Fruit fly (Drosophila melanogaster) whole organism, embryonic: ENCODE measurements around the gene armi.

Source experiments
- Ada2b ChIP-seq: fragments of 200-800 bp; sonication (Bioruptor generic); IDR thresholded peaks from 2 replicates; pipeline ENCODE4 v1.3.6; 2022; ENCODE audit warnings: missing biosample characterization, missing genetic modification characterization
- CG1024 ChIP-seq: fragments of 200-800 bp; sonication (Bioruptor generic); IDR thresholded peaks from 2 replicates; pipeline ENCODE4 v1.3.6; 2022; ENCODE audit warnings: missing biosample characterization, missing genetic modification characterization
- CG11456 ChIP-seq: fragments of 200-800 bp; sonication (Bioruptor generic); IDR thresholded peaks from 3 replicates; pipeline ENCODE4 v1.3.6; 2022; ENCODE audit warnings: missing biosample characterization, missing genetic modification characterization
- CG15011 ChIP-seq: fragments of 200-800 bp; sonication (Bioruptor generic); optimal IDR thresholded peaks from 3 replicates; lab custom pipeline; 2018; ENCODE audit warnings: missing biosample characterization, mild to moderate bottlenecking, missing genetic modification characterization
- CG2889 ChIP-seq: fragments of 200-800 bp; sonication (Bioruptor generic); IDR thresholded peaks from 3 replicates; pipeline ENCODE4 v1.3.6; 2022; ENCODE audit warnings: missing biosample characterization, missing genetic modification characterization
- CG32767 ChIP-seq: fragments of 200-800 bp; sonication (Bioruptor generic); IDR thresholded peaks from 2 replicates; pipeline ENCODE4 v1.3.6; 2022; ENCODE audit warnings: missing biosample characterization, missing genetic modification characterization
- CG43689 ChIP-seq: fragments of 200-800 bp; sonication (Bioruptor generic); IDR thresholded peaks from 2 replicates; pipeline ENCODE4 v1.3.6; 2022; ENCODE audit warnings: missing biosample characterization, missing genetic modification characterization
- CG5953 ChIP-seq: fragments of 200-800 bp; sonication (Bioruptor generic); IDR thresholded peaks from 2 replicates; pipeline ENCODE4 v1.3.6; 2022; ENCODE audit warnings: missing biosample characterization, missing genetic modification characterization
- CG6689 ChIP-seq: fragments of 200-800 bp; sonication (Bioruptor generic); IDR thresholded peaks from 2 replicates; pipeline ENCODE4 v1.3.6; 2022; ENCODE audit warnings: missing biosample characterization, missing genetic modification characterization
- CG7745 ChIP-seq: fragments of 200-800 bp; sonication (Bioruptor generic); optimal IDR thresholded peaks from 2 replicates; lab custom pipeline; 2018; ENCODE audit warnings: missing biosample characterization, mild to moderate bottlenecking, missing genetic modification characterization, moderate library complexity
- CG7963 ChIP-seq: fragments of 200-800 bp; sonication (Bioruptor generic); IDR thresholded peaks from 3 replicates; pipeline ENCODE4 v1.3.6; 2022; ENCODE audit warnings: missing biosample characterization, missing genetic modification characterization; ENCODE audit not compliant: partially characterized antibody
- CG7987 ChIP-seq: fragments of 200-800 bp; sonication (Bioruptor generic); optimal IDR thresholded peaks from 2 replicates; lab custom pipeline; 2018; ENCODE audit warnings: missing biosample characterization, mild to moderate bottlenecking, missing genetic modification characterization, moderate library complexity
- CG8290 ChIP-seq, 3 experiments: fragments of 200-800 bp; sonication (Bioruptor generic); optimal IDR thresholded peaks; 2 replicates each; lab custom pipeline; 2016 to 2019; ENCODE audit warnings: missing biosample characterization in 3 of 3, missing genetic modification characterization in 3 of 3, mild to moderate bottlenecking in 2 of 3, moderate library complexity in 1 of 3
- CG9797 ChIP-seq: fragments of 200-800 bp; sonication (Bioruptor generic); optimal IDR thresholded peaks from 3 replicates; lab custom pipeline; 2018; ENCODE audit warnings: missing biosample characterization, mild to moderate bottlenecking, missing genetic modification characterization
- CG9932 ChIP-seq: fragments of 200-800 bp; sonication (Bioruptor generic); IDR thresholded peaks from 2 replicates; pipeline ENCODE4 v1.3.6; 2022; ENCODE audit warnings: missing biosample characterization, missing genetic modification characterization
- CkIIα-i1 ChIP-seq: fragments of 200-800 bp; sonication (Bioruptor generic); IDR thresholded peaks from 2 replicates; pipeline ENCODE4 v1.3.6; 2022; ENCODE audit warnings: missing biosample characterization, missing genetic modification characterization
- Dbx ChIP-seq: fragments of 200-800 bp; sonication (Bioruptor generic); IDR thresholded peaks from 3 replicates; pipeline ENCODE4 v1.3.6; 2022; ENCODE audit warnings: missing biosample characterization, missing genetic modification characterization
- HmgZ ChIP-seq: fragments of 200-800 bp; sonication (Bioruptor generic); optimal IDR thresholded peaks from 2 replicates; lab custom pipeline; 2018; ENCODE audit warnings: missing biosample characterization, mild to moderate bottlenecking, missing genetic modification characterization
- Hr3 ChIP-seq: fragments of 200-800 bp; sonication (Bioruptor generic); optimal IDR thresholded peaks from 3 replicates; lab custom pipeline; 2016; ENCODE audit warnings: missing biosample characterization, missing genetic modification characterization
- Lpt ChIP-seq: fragments of >200 bp; optimal IDR thresholded peaks from 2 replicates; lab custom pipeline; 2018; ENCODE audit warnings: missing biosample characterization, missing genetic modification characterization
- Myb ChIP-seq: fragments of 200-800 bp; sonication (Bioruptor generic); optimal IDR thresholded peaks from 2 replicates; lab custom pipeline; 2016; ENCODE audit warnings: missing biosample characterization, missing genetic modification characterization
- Oaz ChIP-seq: fragments of 200-800 bp; sonication (Bioruptor generic); IDR thresholded peaks from 2 replicates; pipeline ENCODE4 v1.3.6; 2022; ENCODE audit warnings: missing biosample characterization, missing genetic modification characterization
- Poxn ChIP-seq: fragments of 200-800 bp; sonication (Bioruptor generic); IDR thresholded peaks from 2 replicates; pipeline ENCODE4 v1.3.6; 2022; ENCODE audit warnings: missing biosample characterization, missing genetic modification characterization
- Ptx1 ChIP-seq: fragments of 200-800 bp; sonication (Bioruptor generic); IDR thresholded peaks from 2 replicates; pipeline ENCODE4 v1.3.6; 2022; ENCODE audit warnings: missing biosample characterization, missing genetic modification characterization
- Rx ChIP-seq: fragments of 200-800 bp; sonication (Bioruptor generic); IDR thresholded peaks from 2 replicates; pipeline ENCODE4 v1.3.6; 2022; ENCODE audit warnings: missing biosample characterization, missing genetic modification characterization
- Scr ChIP-seq: fragments of 200-800 bp; sonication (Bioruptor generic); IDR thresholded peaks from 2 replicates; pipeline ENCODE4 v1.3.6; 2022; ENCODE audit warnings: missing biosample characterization, missing genetic modification characterization; ENCODE audit not compliant: partially characterized antibody
- Spps ChIP-seq: fragments of 200-800 bp; sonication (Bioruptor generic); optimal IDR thresholded peaks from 2 replicates; lab custom pipeline; 2018; ENCODE audit warnings: missing biosample characterization, mild to moderate bottlenecking, missing genetic modification characterization
- abd-A ChIP-seq: fragments of 200-800 bp; sonication (Bioruptor generic); optimal IDR thresholded peaks from 3 replicates; lab custom pipeline; 2019; ENCODE audit warnings: missing biosample characterization, mild to moderate bottlenecking, missing genetic modification characterization, moderate library complexity
- aop ChIP-seq: fragments of 200-800 bp; sonication (Bioruptor generic); IDR thresholded peaks from 2 replicates; pipeline ENCODE4 v1.3.6; 2022; ENCODE audit warnings: missing biosample characterization, missing genetic modification characterization
- ap ChIP-seq: fragments of 200-800 bp; sonication (Bioruptor generic); IDR thresholded peaks from 2 replicates; pipeline ENCODE4 v1.3.6; 2022; ENCODE audit warnings: missing biosample characterization, missing genetic modification characterization
- cg ChIP-seq: fragments of 200-800 bp; sonication (Bioruptor generic); optimal IDR thresholded peaks from 3 replicates; lab custom pipeline; 2019; ENCODE audit warnings: missing biosample characterization, mild to moderate bottlenecking, missing genetic modification characterization, moderate library complexity
- eve ChIP-seq, 2 experiments: fragments of >200 bp; optimal IDR thresholded peaks; 2 replicates each; lab custom pipeline; 2017; ENCODE audit warnings: missing biosample characterization in 2 of 2, missing genetic modification characterization in 2 of 2
- eyg ChIP-seq: fragments of 200-800 bp; sonication (Bioruptor generic); optimal IDR thresholded peaks from 3 replicates; lab custom pipeline; 2016; ENCODE audit warnings: missing biosample characterization, missing genetic modification characterization
- fd64A ChIP-seq: fragments of 200-800 bp; sonication (Bioruptor generic); optimal IDR thresholded peaks from 3 replicates; lab custom pipeline; 2018; ENCODE audit warnings: missing biosample characterization, mild to moderate bottlenecking, missing genetic modification characterization
- ftz-f1 ChIP-seq: fragments of 200-800 bp; sonication (Bioruptor generic); optimal IDR thresholded peaks from 2 replicates; lab custom pipeline; 2016; ENCODE audit warnings: missing biosample characterization, missing genetic modification characterization
- gcm ChIP-seq: fragments of 200-800 bp; sonication (Bioruptor generic); optimal IDR thresholded peaks from 2 replicates; lab custom pipeline; 2019; ENCODE audit warnings: missing biosample characterization, mild to moderate bottlenecking, missing genetic modification characterization, moderate library complexity
- grn ChIP-seq: fragments of 200-800 bp; sonication (Bioruptor generic); optimal IDR thresholded peaks from 3 replicates; lab custom pipeline; 2017; ENCODE audit warnings: missing biosample characterization, missing genetic modification characterization
- ham ChIP-seq: fragments of 200-800 bp; sonication (Bioruptor generic); IDR thresholded peaks from 2 replicates; pipeline ENCODE4 v1.3.6; 2022; ENCODE audit warnings: missing biosample characterization, missing genetic modification characterization
- inv ChIP-seq: fragments of 200-800 bp; sonication (Bioruptor generic); IDR thresholded peaks from 2 replicates; pipeline ENCODE4 v1.3.6; 2022; ENCODE audit warnings: missing biosample characterization, missing genetic modification characterization; ENCODE audit not compliant: partially characterized antibody
- org-1 ChIP-seq: fragments of 200-800 bp; sonication (Bioruptor generic); optimal IDR thresholded peaks from 2 replicates; lab custom pipeline; 2017; ENCODE audit warnings: missing biosample characterization, missing genetic modification characterization
- p53 ChIP-seq: fragments of 200-800 bp; sonication (Bioruptor generic); optimal IDR thresholded peaks from 2 replicates; lab custom pipeline; 2016; ENCODE audit warnings: missing biosample characterization, missing genetic modification characterization
- prd ChIP-seq, 3 experiments: fragments of >200 bp in 2 of 3; fragments of 200-800 bp in 1 of 3; sonication (Bioruptor generic) in 1 of 3; optimal IDR thresholded peaks in 2 of 3; IDR thresholded peaks in 1 of 3; 2 replicates in 2 of 3; 3 replicates in 1 of 3; pipeline versions ENCODE4 v1.3.6 to Lab custom; 2017 to 2022; ENCODE audit warnings: missing biosample characterization in 1 of 3, missing genetic modification characterization in 1 of 3
- pzg ChIP-seq: fragments of 200-800 bp; sonication (Bioruptor generic); optimal IDR thresholded peaks from 3 replicates; lab custom pipeline; 2018; ENCODE audit warnings: missing biosample characterization, mild to moderate bottlenecking, missing genetic modification characterization, moderate library complexity
- schlank ChIP-seq: fragments of 200-800 bp; sonication (Bioruptor generic); optimal IDR thresholded peaks from 2 replicates; lab custom pipeline; 2018; ENCODE audit warnings: missing biosample characterization, mild to moderate bottlenecking, missing genetic modification characterization
- scrt ChIP-seq: fragments of 200-800 bp; sonication (Bioruptor generic); optimal IDR thresholded peaks from 2 replicates; lab custom pipeline; 2018; ENCODE audit warnings: missing biosample characterization, mild to moderate bottlenecking, missing genetic modification characterization, moderate library complexity
- stwl ChIP-seq: fragments of 200-800 bp; sonication (Bioruptor generic); optimal IDR thresholded peaks from 3 replicates; lab custom pipeline; 2018; ENCODE audit warnings: missing biosample characterization, mild to moderate bottlenecking, missing genetic modification characterization, moderate library complexity
- sug ChIP-seq: fragments of 200-800 bp; optimal IDR thresholded peaks from 2 replicates; lab custom pipeline; 2019; ENCODE audit warnings: missing biosample characterization, mild to moderate bottlenecking, missing genetic modification characterization, moderate library complexity
- tin ChIP-seq: fragments of 200-800 bp; sonication (Bioruptor generic); optimal IDR thresholded peaks from 3 replicates; lab custom pipeline; 2016; ENCODE audit warnings: missing biosample characterization, missing genetic modification characterization
- usp ChIP-seq: fragments of >200 bp; optimal IDR thresholded peaks from 2 replicates; lab custom pipeline; 2017; ENCODE audit warnings: missing biosample characterization, missing genetic modification characterization
- z ChIP-seq: fragments of 200-800 bp; sonication (Bioruptor generic); IDR thresholded peaks from 3 replicates; pipeline ENCODE4 v1.3.6; 2022; ENCODE audit warnings: missing biosample characterization, missing genetic modification characterization

Gene armi

DNA sequence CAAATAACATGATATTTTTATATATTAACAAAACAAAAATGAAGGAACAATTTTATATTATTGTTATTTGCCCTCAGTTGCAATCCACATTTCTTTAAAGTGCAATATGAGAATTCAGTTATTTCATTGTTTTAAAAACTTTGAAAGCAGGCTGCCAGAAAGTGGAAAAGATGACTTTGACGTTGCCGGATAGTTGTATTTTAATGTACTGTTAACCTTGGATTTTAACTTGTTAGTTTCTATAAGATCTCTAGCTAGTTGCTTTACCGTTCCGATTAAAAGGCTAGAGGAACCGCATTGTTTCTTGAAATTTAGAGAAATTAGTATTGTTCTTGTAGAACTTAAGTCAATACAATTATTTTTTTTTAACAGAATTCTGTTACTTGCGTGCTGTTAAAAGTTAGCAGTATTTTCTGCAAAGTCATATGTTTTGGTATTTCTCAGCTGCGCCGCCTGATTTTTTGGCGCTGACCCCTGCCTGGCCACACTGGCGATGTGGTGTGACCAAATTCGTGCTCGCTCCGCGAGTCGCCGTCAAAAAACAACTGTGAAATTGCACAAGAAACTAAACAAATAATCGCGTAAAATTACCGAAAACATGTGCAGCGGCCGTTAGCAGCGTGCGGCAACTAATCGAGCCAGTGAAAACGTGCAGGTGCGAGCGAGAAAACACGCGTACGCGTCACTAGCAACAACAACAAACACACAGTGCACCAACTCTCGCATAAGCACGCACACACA, 54.3 kb downstream of the armi start, which contains the start of gene Eip63E (continued):
- TF ChIP-seq CG11456 (GFP tag; lab: Robert Waterston, UW) (no peak), Ptx1 (GFP tag; lab: Robert Waterston, UW) (no peak), z (no peak), inv (peak; percentile 26; the same call in 1 of the 2 replicates), CG15011 (GFP tag; lab: Kevin White, UChicago) (no peak), CG43689 (GFP tag; lab: Robert Waterston, UW) (0 out of 2 replicates have a peak, but pooled peaks have one; percentile 15), CG2889 (GFP tag; lab: Robert Waterston, UW) (no peak), schlank (tag; lab: Kevin White, UChicago) (no peak), org-1 (GFP tag; lab: Kevin White, UChicago) (no peak), CG9797 (GFP tag; lab: Kevin White, UChicago) (peak; percentile 93), Myb (GFP tag; lab: Kevin White, UChicago) (peak; percentile 93), CG7745 (tag; lab: Kevin White, UChicago) (no peak), CG8290 (GFP tag; optimal IDR thresholded peaks at IDR 0.05; lab: Kevin White, UChicago) (no peak), CG8290 (tag; optimal IDR thresholded peaks at IDR 0.05; lab: Kevin White, UChicago) (peak in 1 of 2 experiments; percentile 13), Dbx (GFP tag; lab: Robert Waterston, UW) (no peak; the same call in 2 of the 3 replicates), CG7987 (GFP tag; lab: Kevin White, UChicago) (peak; percentile 8), Spps (tag; lab: Kevin White, UChicago) (no peak), CG9932 (GFP tag; lab: Robert Waterston, UW) (0 out of 2 replicates have a peak, but pooled peaks have one; percentile 9), grn (GFP tag; lab: Kevin White, UChicago) (no peak), ham (GFP tag; lab: Robert Waterston, UW) (no peak), p53 (no peak), tin (GFP tag; lab: Kevin White, UChicago) (no peak), pzg (GFP tag; lab: Kevin White, UChicago) (peak; percentile 79), gcm (GFP tag; lab: Kevin White, UChicago) (no peak), eyg (GFP tag; lab: Kevin White, UChicago) (no peak), CG5953 (GFP tag; lab: Robert Waterston, UW) (no peak), abd-A (tag; lab: Kevin White, UChicago) (peak; percentile 52), Ada2b (GFP tag; lab: Robert Waterston, UW) (no peak), ftz-f1 (GFP tag; lab: Kevin White, UChicago) (peak; percentile 95), Scr (GFP tag; lab: Robert Waterston, UW) (peak; percentile 46; the same call in 1 of the 2 replicates), eve (GFP tag; optimal IDR thresholded peaks at IDR 0.05; lab: Kevin White, UChicago) (no peak), CG1024 (GFP tag; lab: Robert Waterston, UW) (no peak), Lpt (GFP tag; lab: Kevin White, UChicago) (no peak), prd (optimal IDR thresholded peaks at IDR 0.05; lab: Kevin White, UChicago) (no peak), prd (GFP tag; IDR thresholded peaks at IDR 0.05; lab: Robert Waterston, UW) (no peak), sug (tag; lab: Kevin White, UChicago) (peak; percentile 24), Rx (no peak), stwl (peak; percentile 79), scrt (GFP tag; lab: Kevin White, UChicago) (peak; percentile 7), usp (GFP tag; lab: Kevin White, UChicago) (no peak), fd64A (peak; percentile 30), Poxn (GFP tag; lab: Robert Waterston, UW) (no peak), cg (GFP tag; lab: Kevin White, UChicago) (peak; percentile 98), CG7963 (no peak), aop (GFP tag; lab: Robert Waterston, UW) (no peak), CG32767 (GFP tag; lab: Robert Waterston, UW) (no peak), HmgZ (no peak), Oaz (GFP tag; lab: Robert Waterston, UW) (no peak), Hr3 (GFP tag; lab: Kevin White, UChicago) (no peak), CkIIα-i1 (GFP tag; lab: Robert Waterston, UW) (no peak), ap (no peak), CG6689 (GFP tag; lab: Robert Waterston, UW) (no peak)
